Fruit fly (Drosophila melanogaster) whole organism, embryonic: Measurements from ENCODE around the gene Bx.

Experiments used
- CG17912 ChIP-seq: fragments of 200-800 bp; sonication (Bioruptor generic); optimal IDR thresholded peaks from 2 replicates; lab custom pipeline; 2018; ENCODE audit warnings: missing biosample characterization, mild to moderate bottlenecking, missing genetic modification characterization
- CG6765 ChIP-seq: fragments of 200-800 bp; sonication (Bioruptor generic); optimal IDR thresholded peaks from 3 replicates; lab custom pipeline; 2017; ENCODE audit warnings: missing biosample characterization, mild to moderate bottlenecking, missing genetic modification characterization
- CG7372 ChIP-seq: fragments of 200-800 bp; sonication (Bioruptor generic); IDR thresholded peaks from 2 replicates; pipeline ENCODE4 v1.3.6; 2022; ENCODE audit warnings: missing biosample characterization, missing genetic modification characterization
- Ets65A ChIP-seq: fragments of 200-800 bp; sonication (Bioruptor generic); peaks from one replicate; lab custom pipeline; 2016; ENCODE audit warnings: missing biosample characterization, missing genetic modification characterization
- stwl ChIP-seq: fragments of 200-800 bp; sonication (Bioruptor generic); optimal IDR thresholded peaks from 3 replicates; lab custom pipeline; 2018; ENCODE audit warnings: missing biosample characterization, mild to moderate bottlenecking, missing genetic modification characterization, moderate library complexity

DNA sequence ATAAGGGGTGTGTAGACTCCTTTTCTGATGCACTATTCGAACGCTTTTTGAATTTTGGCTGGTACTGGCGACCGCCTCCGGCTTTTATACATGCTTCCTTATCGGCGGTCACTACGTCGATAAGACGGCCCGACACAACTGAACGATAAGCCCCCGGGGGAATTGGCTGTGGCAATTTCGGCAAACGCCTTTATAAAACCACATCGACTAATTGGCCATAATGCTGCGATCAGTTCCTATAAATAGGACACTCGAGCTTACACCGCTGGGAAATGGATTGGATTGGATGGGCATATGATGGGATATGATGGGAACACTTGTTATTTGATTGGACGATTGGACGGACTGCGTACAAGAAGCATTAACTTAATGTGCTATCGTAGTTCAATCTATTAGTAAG, 23.3 kb upstream of the Bx start, which contains the start of gene CG15044:
- TF ChIP-seq CG7372 (GFP tag; lab: Robert Waterston, UW) (no peak), Ets65A (GFP tag; lab: Kevin White, UChicago) (no peak), CG6765 (no peak), CG17912 (GFP tag; lab: Kevin White, UChicago) (no peak), stwl (tag; lab: Kevin White, UChicago) (no peak)
